Fruit fly (Drosophila melanogaster) whole organism, embryonic: ENCODE data around the gene CG15696.

Experiments used
- Aef1 ChIP-seq: fragments of 200-800 bp; sonication (Bioruptor generic); IDR thresholded peaks from 3 replicates; pipeline ENCODE4 v1.3.6; 2022; ENCODE audit warnings: missing biosample characterization, missing genetic modification characterization
- CG10267 ChIP-seq: fragments of 200-800 bp; sonication (Bioruptor generic); optimal IDR thresholded peaks from 2 replicates; lab custom pipeline; 2018; ENCODE audit warnings: missing biosample characterization, mild to moderate bottlenecking, missing genetic modification characterization, moderate library complexity
- CG10274 ChIP-seq: fragments of 200-800 bp; sonication (Bioruptor generic); optimal IDR thresholded peaks from 3 replicates; lab custom pipeline; 2017; ENCODE audit warnings: missing biosample characterization, mild to moderate bottlenecking, missing genetic modification characterization
- CG11398 ChIP-seq: fragments of 200-800 bp; sonication (Bioruptor generic); optimal IDR thresholded peaks from 2 replicates; lab custom pipeline; 2016; ENCODE audit warnings: missing biosample characterization, missing genetic modification characterization
- CG15269 ChIP-seq: fragments of 200-800 bp; sonication (Bioruptor generic); optimal IDR thresholded peaks from 2 replicates; lab custom pipeline; 2018; ENCODE audit warnings: missing biosample characterization, mild to moderate bottlenecking, missing genetic modification characterization, moderate library complexity
- CG17328 ChIP-seq: fragments of 200-800 bp; sonication (Bioruptor generic); IDR thresholded peaks from 2 replicates; pipeline ENCODE4 v1.3.6; 2022; ENCODE audit warnings: missing biosample characterization, missing genetic modification characterization
- CG17359 ChIP-seq: fragments of 200-800 bp; sonication (Bioruptor generic); optimal IDR thresholded peaks from 3 replicates; lab custom pipeline; 2018; ENCODE audit warnings: missing biosample characterization, mild to moderate bottlenecking, missing genetic modification characterization, moderate library complexity
- CG18619 ChIP-seq: fragments of 200-800 bp; sonication (Bioruptor generic); optimal IDR thresholded peaks from 3 replicates; lab custom pipeline; 2017; ENCODE audit warnings: missing biosample characterization, mild to moderate bottlenecking, missing genetic modification characterization
- CG18764 ChIP-seq: fragments of 200-800 bp; sonication (Bioruptor generic); optimal IDR thresholded peaks from 3 replicates; lab custom pipeline; 2016; ENCODE audit warnings: missing biosample characterization, missing genetic modification characterization
- CG2678 ChIP-seq: fragments of 200-800 bp; sonication (Bioruptor generic); optimal IDR thresholded peaks from 3 replicates; lab custom pipeline; 2019; ENCODE audit warnings: missing biosample characterization, mild to moderate bottlenecking, missing genetic modification characterization, moderate library complexity
- CG31388 ChIP-seq: fragments of 200-800 bp; sonication (Bioruptor generic); optimal IDR thresholded peaks from 2 replicates; lab custom pipeline; 2016; ENCODE audit warnings: missing biosample characterization, missing genetic modification characterization
- CG34376 ChIP-seq: fragments of 200-800 bp; sonication (Bioruptor generic); optimal IDR thresholded peaks from 2 replicates; lab custom pipeline; 2018; ENCODE audit warnings: missing biosample characterization, mild to moderate bottlenecking, missing genetic modification characterization
- CG4282 ChIP-seq: fragments of 200-800 bp; sonication (Bioruptor generic); optimal IDR thresholded peaks from 2 replicates; lab custom pipeline; 2016; ENCODE audit warnings: missing biosample characterization, missing genetic modification characterization
- CG4404 ChIP-seq: fragments of 200-800 bp; sonication (Bioruptor generic); IDR thresholded peaks from 2 replicates; pipeline ENCODE4 v1.3.6; 2022; ENCODE audit warnings: missing biosample characterization, missing genetic modification characterization
- CG4617 ChIP-seq: fragments of 200-800 bp; sonication (Bioruptor generic); optimal IDR thresholded peaks from 3 replicates; lab custom pipeline; 2016; ENCODE audit warnings: missing biosample characterization, missing genetic modification characterization, borderline replicate concordance
- CG4707 ChIP-seq: fragments of 200-800 bp; sonication (Bioruptor generic); optimal IDR thresholded peaks from 2 replicates; lab custom pipeline; 2018; ENCODE audit warnings: missing biosample characterization, mild to moderate bottlenecking, missing genetic modification characterization, moderate library complexity
- CG6272 ChIP-seq: fragments of 200-800 bp; sonication (Bioruptor generic); IDR thresholded peaks from 2 replicates; pipeline ENCODE4 v1.3.6; 2022; ENCODE audit warnings: missing biosample characterization, missing genetic modification characterization
- CG9215 ChIP-seq: fragments of 200-800 bp; sonication (Bioruptor generic); IDR thresholded peaks from 2 replicates; pipeline ENCODE4 v1.3.6; 2022; ENCODE audit warnings: missing biosample characterization, missing genetic modification characterization
- CG9932 ChIP-seq: fragments of 200-800 bp; sonication (Bioruptor generic); IDR thresholded peaks from 2 replicates; pipeline ENCODE4 v1.3.6; 2022; ENCODE audit warnings: missing biosample characterization, missing genetic modification characterization
- D ChIP-seq, 2 experiments: fragments of 200-800 bp in 1 of 2; fragments of >200 bp in 1 of 2; sonication (Bioruptor generic) in 1 of 2; optimal IDR thresholded peaks; 2 replicates in 1 of 2; 3 replicates in 1 of 2; lab custom pipeline; 2017; ENCODE audit warnings: mild to moderate bottlenecking in 1 of 2, missing biosample characterization in 1 of 2, missing genetic modification characterization in 1 of 2, missing genetic modification reagents in 1 of 2
- Dad ChIP-seq: fragments of 200-800 bp; sonication (Bioruptor generic); optimal IDR thresholded peaks from 3 replicates; lab custom pipeline; 2016; ENCODE audit warnings: missing biosample characterization, missing genetic modification characterization
- Dll ChIP-seq: fragments of 200-800 bp; sonication (Bioruptor generic); IDR thresholded peaks from 4 replicates; pipeline ENCODE4 v1.3.6; 2022; ENCODE audit warnings: missing biosample characterization, missing genetic modification characterization; ENCODE audit not compliant: partially characterized antibody
- E2f2 ChIP-seq: fragments of 200-800 bp; sonication (Bioruptor generic); IDR thresholded peaks from 2 replicates; pipeline ENCODE4 v1.3.6; 2022; ENCODE audit warnings: missing biosample characterization, missing genetic modification characterization
- ERR ChIP-seq: fragments of 200-800 bp; sonication (Bioruptor generic); optimal IDR thresholded peaks from 2 replicates; lab custom pipeline; 2016; ENCODE audit warnings: missing biosample characterization, missing genetic modification characterization
- Hr51 ChIP-seq, 2 experiments: fragments of 200-800 bp; sonication (Bioruptor generic); optimal IDR thresholded peaks; 2 replicates in 1 of 2; 3 replicates in 1 of 2; lab custom pipeline; 2016 to 2018; ENCODE audit warnings: missing biosample characterization in 2 of 2, missing genetic modification characterization in 2 of 2, mild to moderate bottlenecking in 1 of 2, moderate library complexity in 1 of 2
- Med ChIP-seq: fragments of 200-800 bp; sonication (Bioruptor generic); peaks from one replicate; lab custom pipeline; 2016; ENCODE audit warnings: missing biosample characterization, missing genetic modification characterization, mild to moderate bottlenecking, inconsistent platforms, moderate library complexity
- NC2β ChIP-seq: fragments of 200-800 bp; sonication (Bioruptor generic); optimal IDR thresholded peaks from 2 replicates; lab custom pipeline; 2016; ENCODE audit warnings: missing biosample characterization, missing genetic modification characterization
- NK7.1 ChIP-seq: fragments of 200-800 bp; sonication (Bioruptor generic); optimal IDR thresholded peaks from 3 replicates; lab custom pipeline; 2016; ENCODE audit warnings: missing biosample characterization, missing genetic modification characterization
- Oaz ChIP-seq: fragments of 200-800 bp; sonication (Bioruptor generic); IDR thresholded peaks from 2 replicates; pipeline ENCODE4 v1.3.6; 2022; ENCODE audit warnings: missing biosample characterization, missing genetic modification characterization
- Six4 ChIP-seq: fragments of 200-800 bp; sonication (Bioruptor generic); optimal IDR thresholded peaks from 2 replicates; lab custom pipeline; 2016; ENCODE audit warnings: missing biosample characterization, missing genetic modification characterization
- ac ChIP-seq: fragments of 200-800 bp; sonication (Bioruptor generic); optimal IDR thresholded peaks from 3 replicates; lab custom pipeline; 2017; ENCODE audit warnings: missing biosample characterization, mild to moderate bottlenecking, missing genetic modification characterization
- aop ChIP-seq: fragments of 200-800 bp; sonication (Bioruptor generic); IDR thresholded peaks from 2 replicates; pipeline ENCODE4 v1.3.6; 2022; ENCODE audit warnings: missing biosample characterization, missing genetic modification characterization
- ap ChIP-seq: fragments of 200-800 bp; sonication (Bioruptor generic); IDR thresholded peaks from 2 replicates; pipeline ENCODE4 v1.3.6; 2022; ENCODE audit warnings: missing biosample characterization, missing genetic modification characterization
- btn ChIP-seq: fragments of 200-800 bp; sonication (Bioruptor generic); optimal IDR thresholded peaks from 2 replicates; lab custom pipeline; 2016; ENCODE audit warnings: missing biosample characterization, missing genetic modification characterization
- cas ChIP-seq: fragments of 200-800 bp; sonication (Bioruptor generic); IDR thresholded peaks from 2 replicates; pipeline ENCODE4 v1.3.6; 2022; ENCODE audit warnings: missing biosample characterization, missing genetic modification characterization
- chm ChIP-seq: fragments of 200-800 bp; sonication (Bioruptor generic); IDR thresholded peaks from 2 replicates; pipeline ENCODE4 v1.3.6; 2022; ENCODE audit warnings: missing biosample characterization, missing genetic modification characterization
- ci ChIP-seq: fragments of 200-800 bp; sonication (Bioruptor generic); IDR thresholded peaks from 3 replicates; pipeline ENCODE4 v1.3.6; 2022; ENCODE audit warnings: missing biosample characterization, missing genetic modification characterization
- crol ChIP-seq: fragments of 200-800 bp; sonication (Bioruptor generic); IDR thresholded peaks from 2 replicates; pipeline ENCODE4 v1.3.6; 2022; ENCODE audit warnings: missing biosample characterization, missing genetic modification characterization
- fd3F ChIP-seq: fragments of 200-800 bp; sonication (Bioruptor generic); optimal IDR thresholded peaks from 2 replicates; lab custom pipeline; 2018; ENCODE audit warnings: missing biosample characterization, mild to moderate bottlenecking, missing genetic modification characterization, moderate library complexity
- gem ChIP-seq: fragments of 200-800 bp; sonication (Bioruptor generic); optimal IDR thresholded peaks from 2 replicates; lab custom pipeline; 2019; ENCODE audit warnings: missing biosample characterization, mild to moderate bottlenecking, missing genetic modification characterization, moderate library complexity
- grau ChIP-seq: fragments of 200-800 bp; optimal IDR thresholded peaks from 3 replicates; lab custom pipeline; 2019; ENCODE audit warnings: missing biosample characterization, mild to moderate bottlenecking, missing genetic modification characterization, moderate library complexity
- grn ChIP-seq: fragments of 200-800 bp; sonication (Bioruptor generic); optimal IDR thresholded peaks from 3 replicates; lab custom pipeline; 2017; ENCODE audit warnings: missing biosample characterization, missing genetic modification characterization
- hth ChIP-seq: fragments of >200 bp; optimal IDR thresholded peaks from 2 replicates; lab custom pipeline; 2017; ENCODE audit warnings: inconsistent platforms
- mirr ChIP-seq: fragments of 200-800 bp; sonication (Bioruptor generic); optimal IDR thresholded peaks from 3 replicates; lab custom pipeline; 2018; ENCODE audit warnings: missing biosample characterization, mild to moderate bottlenecking, missing genetic modification characterization
- oc ChIP-seq: fragments of 200-800 bp; sonication (Bioruptor generic); optimal IDR thresholded peaks from 2 replicates; lab custom pipeline; 2018; ENCODE audit warnings: missing biosample characterization, mild to moderate bottlenecking, missing genetic modification characterization, moderate library complexity
- org-1 ChIP-seq: fragments of 200-800 bp; sonication (Bioruptor generic); optimal IDR thresholded peaks from 2 replicates; lab custom pipeline; 2017; ENCODE audit warnings: missing biosample characterization, missing genetic modification characterization
- pnt ChIP-seq: fragments of 200-800 bp; sonication (Bioruptor generic); optimal IDR thresholded peaks from 3 replicates; lab custom pipeline; 2016; ENCODE audit warnings: missing biosample characterization, missing genetic modification characterization
- sna ChIP-seq: fragments of 200-800 bp; sonication (Bioruptor generic); IDR thresholded peaks from 2 replicates; pipeline ENCODE4 v1.3.6; 2022; ENCODE audit warnings: missing biosample characterization, missing genetic modification characterization; ENCODE audit not compliant: partially characterized antibody
- stc ChIP-seq: fragments of 200-800 bp; sonication (Bioruptor generic); IDR thresholded peaks from 2 replicates; pipeline ENCODE4 v1.3.6; 2022; ENCODE audit warnings: missing biosample characterization, missing genetic modification characterization
- wdn ChIP-seq: fragments of 200-800 bp; sonication (Bioruptor generic); IDR thresholded peaks from 2 replicates; pipeline ENCODE4 v1.3.6; 2022; ENCODE audit warnings: missing biosample characterization, missing genetic modification characterization
- zfh1 ChIP-seq: fragments of 200-800 bp; sonication (Bioruptor generic); IDR thresholded peaks from 3 replicates; pipeline ENCODE4 v1.3.6; 2022; ENCODE audit warnings: missing biosample characterization, missing genetic modification characterization

CG15696 gene

dm6 chr3R:20830153-20830695 is 16.6 kb upstream of the CG15696 start, which contains the start of gene Adss (continued):
- TF ChIP-seq D (optimal IDR thresholded peaks at IDR 0.05; lab: Kevin White, UChicago): peak; percentile 62
- no peak for TF ChIP-seq D (GFP tag; optimal IDR thresholded peaks at IDR 0.05; lab: Kevin White, UChicago)
- TF ChIP-seq CG10267 (tag; lab: Kevin White, UChicago): peak; percentile 18
- TF ChIP-seq NC2β (GFP tag; lab: Kevin White, UChicago): peak; percentile 42
- no peak for TF ChIP-seq CG4282 (GFP tag; lab: Kevin White, UChicago)
- no peak for TF ChIP-seq CG2678 (tag; lab: Kevin White, UChicago)
- no peak for TF ChIP-seq CG4404
- TF ChIP-seq Oaz (GFP tag; lab: Robert Waterston, UW): no peak
- peak; percentile 25 for TF ChIP-seq CG17359 (tag; lab: Kevin White, UChicago)
- TF ChIP-seq Hr51 (GFP tag; optimal IDR thresholded peaks at IDR 0.05; lab: Kevin White, UChicago): no peak
- TF ChIP-seq grau: peak; percentile 13
- TF ChIP-seq CG18619: no peak
- TF ChIP-seq CG34376 (GFP tag; lab: Kevin White, UChicago): peak; percentile 72
- peak; percentile 47 for TF ChIP-seq CG11398
- TF ChIP-seq Dad (GFP tag; lab: Kevin White, UChicago): no peak
- TF ChIP-seq ac (GFP tag; lab: Kevin White, UChicago): no peak
- TF ChIP-seq CG9932 (GFP tag; lab: Robert Waterston, UW): peak; percentile 10; the same call in 1 of the 2 replicates
- TF ChIP-seq E2f2 (GFP tag; lab: Robert Waterston, UW): no peak; the same call in 1 of the 2 replicates
- TF ChIP-seq Six4 (GFP tag; lab: Kevin White, UChicago): no peak
- TF ChIP-seq CG17328 (GFP tag; lab: Robert Waterston, UW): peak; percentile 22; the same call in 1 of the 2 replicates
- TF ChIP-seq stc (GFP tag; lab: Robert Waterston, UW): no peak
- no peak for TF ChIP-seq ERR (GFP tag; lab: Kevin White, UChicago)
- peak; percentile 74; the same call in 2 of the 3 replicates for TF ChIP-seq ci (GFP tag; lab: Robert Waterston, UW)
- TF ChIP-seq CG15269 (tag; lab: Kevin White, UChicago): no peak
- peak; percentile 53 for TF ChIP-seq mirr
- TF ChIP-seq oc (tag; lab: Kevin White, UChicago): no peak
- no peak for TF ChIP-seq Dll (GFP tag; lab: Robert Waterston, UW)
- TF ChIP-seq chm (GFP tag; lab: Robert Waterston, UW): no peak
- TF ChIP-seq CG4707 (GFP tag; lab: Kevin White, UChicago): no peak
- no peak for TF ChIP-seq crol (GFP tag; lab: Robert Waterston, UW)
- TF ChIP-seq org-1 (GFP tag; lab: Kevin White, UChicago): no peak
- peak; percentile 46; the same call in 1 of the 3 replicates for TF ChIP-seq zfh1 (GFP tag; lab: Robert Waterston, UW)
- peak; percentile 40; the same call in 1 of the 2 replicates for TF ChIP-seq wdn (GFP tag; lab: Robert Waterston, UW)
- TF ChIP-seq aop (GFP tag; lab: Robert Waterston, UW): 0 out of 2 replicates have a peak, but pooled peaks have one; percentile 51
- no peak for TF ChIP-seq CG31388 (GFP tag; lab: Kevin White, UChicago)
- TF ChIP-seq ap: no peak
- TF ChIP-seq cas (GFP tag; lab: Robert Waterston, UW): no peak
- no peak for TF ChIP-seq gem (tag; lab: Kevin White, UChicago)
- TF ChIP-seq fd3F (GFP tag; lab: Kevin White, UChicago): no peak
- TF ChIP-seq NK7.1 (GFP tag; lab: Kevin White, UChicago): no peak
- no peak for TF ChIP-seq CG9215 (GFP tag; lab: Robert Waterston, UW)
- peak; percentile 95 for TF ChIP-seq Med (GFP tag; lab: Kevin White, UChicago)
- no peak for TF ChIP-seq CG10274 (GFP tag; lab: Kevin White, UChicago)
- TF ChIP-seq sna (GFP tag; lab: Robert Waterston, UW): peak; percentile 34; the same call in 1 of the 2 replicates
- 0 out of 2 replicates have a peak, but pooled peaks have one; percentile 8 for TF ChIP-seq CG6272
- no peak for TF ChIP-seq btn (GFP tag; lab: Kevin White, UChicago)
- no peak for TF ChIP-seq hth (lab: Kevin White, UChicago)
- no peak for TF ChIP-seq pnt (GFP tag; lab: Kevin White, UChicago)
- TF ChIP-seq grn: peak; percentile 93
- peak; percentile 21 for TF ChIP-seq CG4617 (GFP tag; lab: Kevin White, UChicago)
- TF ChIP-seq Aef1 (GFP tag; lab: Robert Waterston, UW): no peak
- TF ChIP-seq CG18764 (GFP tag; lab: Kevin White, UChicago): no peak
